Fruit fly (Drosophila melanogaster) whole organism, embryonic: Measurements from ENCODE around the gene Son.
A peak's percentile ranks its signal among the peaks of the same experiment; 100 is the strongest.

Experiments used
- B-H1 ChIP-seq: fragments of 200-800 bp; sonication (Bioruptor generic); IDR thresholded peaks from 3 replicates; pipeline ENCODE4 v1.3.6; 2022; ENCODE audit warnings: missing biosample characterization, missing genetic modification characterization
- CG11723 ChIP-seq: fragments of 200-800 bp; sonication (Bioruptor generic); optimal IDR thresholded peaks from 2 replicates; lab custom pipeline; 2017; ENCODE audit warnings: missing biosample characterization, mild to moderate bottlenecking, missing genetic modification characterization
- CG12104 ChIP-seq: fragments of 200-800 bp; sonication (Bioruptor generic); optimal IDR thresholded peaks from 3 replicates; lab custom pipeline; 2016; ENCODE audit warnings: missing biosample characterization, missing genetic modification characterization
- CG12299 ChIP-seq: fragments of 200-800 bp; sonication (Bioruptor generic); optimal IDR thresholded peaks from 2 replicates; lab custom pipeline; 2018; ENCODE audit warnings: missing biosample characterization, mild to moderate bottlenecking, missing genetic modification characterization
- CG18599 ChIP-seq: fragments of 200-800 bp; sonication (Bioruptor generic); optimal IDR thresholded peaks from 3 replicates; lab custom pipeline; 2017; ENCODE audit warnings: missing biosample characterization, missing genetic modification characterization, mild to moderate bottlenecking, moderate library complexity, missing genetic modification reagents
- CG34422 ChIP-seq: fragments of 200-800 bp; sonication (Bioruptor generic); IDR thresholded peaks from 3 replicates; pipeline ENCODE4 v1.3.6; 2022; ENCODE audit warnings: missing biosample characterization, missing genetic modification characterization
- CG43689 ChIP-seq: fragments of 200-800 bp; sonication (Bioruptor generic); IDR thresholded peaks from 2 replicates; pipeline ENCODE4 v1.3.6; 2022; ENCODE audit warnings: missing biosample characterization, missing genetic modification characterization
- CG4707 ChIP-seq: fragments of 200-800 bp; sonication (Bioruptor generic); optimal IDR thresholded peaks from 2 replicates; lab custom pipeline; 2018; ENCODE audit warnings: missing biosample characterization, mild to moderate bottlenecking, missing genetic modification characterization, moderate library complexity
- CG5953 ChIP-seq: fragments of 200-800 bp; sonication (Bioruptor generic); IDR thresholded peaks from 2 replicates; pipeline ENCODE4 v1.3.6; 2022; ENCODE audit warnings: missing biosample characterization, missing genetic modification characterization
- CG6654 ChIP-seq: fragments of 200-800 bp; sonication (Bioruptor generic); optimal IDR thresholded peaks from 2 replicates; lab custom pipeline; 2017; ENCODE audit warnings: missing biosample characterization, mild to moderate bottlenecking, missing genetic modification characterization
- CG7271 ChIP-seq: fragments of 200-800 bp; sonication (Bioruptor generic); optimal IDR thresholded peaks from 2 replicates; lab custom pipeline; 2018; ENCODE audit warnings: missing biosample characterization, mild to moderate bottlenecking, missing genetic modification characterization, moderate library complexity
- CG7928 ChIP-seq: fragments of 200-800 bp; sonication (Bioruptor generic); optimal IDR thresholded peaks from 2 replicates; lab custom pipeline; 2017; ENCODE audit warnings: missing biosample characterization, mild to moderate bottlenecking, missing genetic modification characterization
- CG8359 ChIP-seq: fragments of 200-800 bp; sonication (Bioruptor generic); optimal IDR thresholded peaks from 2 replicates; lab custom pipeline; 2017; ENCODE audit warnings: missing biosample characterization, mild to moderate bottlenecking, missing genetic modification characterization, borderline replicate concordance
- Dp ChIP-seq: fragments of 200-800 bp; sonication (Bioruptor generic); optimal IDR thresholded peaks from 2 replicates; lab custom pipeline; 2018; ENCODE audit warnings: missing biosample characterization, mild to moderate bottlenecking, missing genetic modification characterization, moderate library complexity
- Eip74EF ChIP-seq, 2 experiments: fragments of 200-800 bp in 1 of 2; fragments of >200 bp in 1 of 2; sonication (Bioruptor generic) in 1 of 2; optimal IDR thresholded peaks; 2 replicates each; lab custom pipeline; 2017 to 2019; ENCODE audit warnings: missing biosample characterization in 2 of 2, missing genetic modification characterization in 2 of 2, mild to moderate bottlenecking in 1 of 2, moderate library complexity in 1 of 2
- Fer1 ChIP-seq: fragments of 200-800 bp; sonication (Bioruptor generic); optimal IDR thresholded peaks from 2 replicates; lab custom pipeline; 2017; ENCODE audit warnings: missing biosample characterization, mild to moderate bottlenecking, missing genetic modification characterization
- Fer2 ChIP-seq: fragments of 200-800 bp; sonication (Bioruptor generic); optimal IDR thresholded peaks from 2 replicates; lab custom pipeline; 2018; ENCODE audit warnings: missing biosample characterization, mild to moderate bottlenecking, missing genetic modification characterization, moderate library complexity
- HLH54F ChIP-seq: fragments of 200-800 bp; sonication (Bioruptor generic); optimal IDR thresholded peaks from 3 replicates; lab custom pipeline; 2016; ENCODE audit warnings: missing biosample characterization, missing genetic modification characterization
- Hey ChIP-seq: fragments of 200-800 bp; sonication (Bioruptor generic); optimal IDR thresholded peaks from 3 replicates; lab custom pipeline; 2018; ENCODE audit warnings: missing biosample characterization, mild to moderate bottlenecking, missing genetic modification characterization
- Hr3 ChIP-seq: fragments of 200-800 bp; sonication (Bioruptor generic); optimal IDR thresholded peaks from 3 replicates; lab custom pipeline; 2016; ENCODE audit warnings: missing biosample characterization, missing genetic modification characterization
- MTF-1 ChIP-seq: fragments of 200-800 bp; sonication (Bioruptor generic); optimal IDR thresholded peaks from 2 replicates; lab custom pipeline; 2018; ENCODE audit warnings: missing biosample characterization, mild to moderate bottlenecking, missing genetic modification characterization, borderline replicate concordance
- Rx ChIP-seq: fragments of 200-800 bp; sonication (Bioruptor generic); IDR thresholded peaks from 2 replicates; pipeline ENCODE4 v1.3.6; 2022; ENCODE audit warnings: missing biosample characterization, missing genetic modification characterization
- Sin3A ChIP-seq: fragments of >200 bp; optimal IDR thresholded peaks from 2 replicates; lab custom pipeline; 2018
- Sox102F ChIP-seq: fragments of 200-800 bp; sonication (Bioruptor generic); optimal IDR thresholded peaks from 2 replicates; lab custom pipeline; 2018; ENCODE audit warnings: missing biosample characterization, mild to moderate bottlenecking, missing genetic modification characterization, moderate library complexity
- Trl ChIP-seq, 3 experiments: fragments of >200 bp in 2 of 3; fragments of 200-800 bp in 1 of 3; sonication (Bioruptor generic) in 1 of 3; optimal IDR thresholded peaks; 2 replicates in 1 of 3; 3 replicates in 2 of 3; lab custom pipeline; 2016 to 2017; ENCODE audit warnings: missing biosample characterization in 1 of 3, missing genetic modification characterization in 1 of 3
- amos ChIP-seq: fragments of 200-800 bp; sonication (Bioruptor generic); IDR thresholded peaks from 2 replicates; pipeline ENCODE4 v1.3.6; 2022; ENCODE audit warnings: missing biosample characterization, missing genetic modification characterization; ENCODE audit not compliant: partially characterized antibody
- bigmax ChIP-seq: fragments of 200-800 bp; sonication (Bioruptor generic); optimal IDR thresholded peaks from 2 replicates; lab custom pipeline; 2018; ENCODE audit warnings: missing biosample characterization, mild to moderate bottlenecking, missing genetic modification characterization
- cg ChIP-seq: fragments of 200-800 bp; sonication (Bioruptor generic); optimal IDR thresholded peaks from 3 replicates; lab custom pipeline; 2019; ENCODE audit warnings: missing biosample characterization, mild to moderate bottlenecking, missing genetic modification characterization, moderate library complexity
- chinmo ChIP-seq: fragments of 200-800 bp; sonication (Bioruptor generic); IDR thresholded peaks from 4 replicates; pipeline ENCODE4 v1.3.6; 2022; ENCODE audit warnings: missing biosample characterization, missing genetic modification characterization; ENCODE audit not compliant: partially characterized antibody
- crc ChIP-seq: fragments of 200-800 bp; sonication (Bioruptor generic); optimal IDR thresholded peaks from 2 replicates; lab custom pipeline; 2016; ENCODE audit warnings: missing biosample characterization, missing genetic modification characterization
- dimm ChIP-seq: fragments of 200-800 bp; sonication (Bioruptor generic); IDR thresholded peaks from 2 replicates; pipeline ENCODE4 v1.3.6; 2022; ENCODE audit warnings: missing biosample characterization, missing genetic modification characterization
- eyg ChIP-seq: fragments of 200-800 bp; sonication (Bioruptor generic); optimal IDR thresholded peaks from 3 replicates; lab custom pipeline; 2016; ENCODE audit warnings: missing biosample characterization, missing genetic modification characterization
- fru ChIP-seq: fragments of >200 bp; optimal IDR thresholded peaks from 2 replicates; lab custom pipeline; 2017
- gcm ChIP-seq: fragments of 200-800 bp; sonication (Bioruptor generic); optimal IDR thresholded peaks from 2 replicates; lab custom pipeline; 2019; ENCODE audit warnings: missing biosample characterization, mild to moderate bottlenecking, missing genetic modification characterization, moderate library complexity
- gro ChIP-seq: fragments of 200-800 bp; sonication (Bioruptor generic); optimal IDR thresholded peaks from 2 replicates; lab custom pipeline; 2016; ENCODE audit warnings: missing biosample characterization, missing genetic modification characterization
- hb ChIP-seq: fragments of 200-800 bp; sonication (Bioruptor generic); IDR thresholded peaks from 3 replicates; pipeline ENCODE4 v1.3.6; 2022; ENCODE audit warnings: missing biosample characterization, missing genetic modification characterization; ENCODE audit not compliant: partially characterized antibody
- jing ChIP-seq: fragments of 200-800 bp; sonication (Bioruptor generic); optimal IDR thresholded peaks from 2 replicates; lab custom pipeline; 2018; ENCODE audit warnings: missing biosample characterization, mild to moderate bottlenecking, missing genetic modification characterization
- klu ChIP-seq: fragments of 200-800 bp; sonication (Bioruptor generic); IDR thresholded peaks from 2 replicates; pipeline ENCODE4 v1.3.6; 2022; ENCODE audit warnings: missing biosample characterization, missing genetic modification characterization
- lilli ChIP-seq: fragments of 200-800 bp; sonication (Bioruptor generic); optimal IDR thresholded peaks from 3 replicates; lab custom pipeline; 2016; ENCODE audit warnings: missing biosample characterization, missing genetic modification characterization
- pb ChIP-seq: fragments of 200-800 bp; sonication (Bioruptor generic); optimal IDR thresholded peaks from 3 replicates; lab custom pipeline; 2016; ENCODE audit warnings: missing biosample characterization, missing genetic modification characterization
- pros ChIP-seq: fragments of 200-800 bp; sonication (Bioruptor generic); optimal IDR thresholded peaks from 3 replicates; lab custom pipeline; 2019; ENCODE audit warnings: missing biosample characterization, mild to moderate bottlenecking, missing genetic modification characterization, moderate library complexity
- pum ChIP-seq: fragments of 200-800 bp; sonication (Bioruptor generic); optimal IDR thresholded peaks from 2 replicates; lab custom pipeline; 2016; ENCODE audit warnings: missing biosample characterization, missing genetic modification characterization
- pzg ChIP-seq: fragments of 200-800 bp; sonication (Bioruptor generic); optimal IDR thresholded peaks from 3 replicates; lab custom pipeline; 2018; ENCODE audit warnings: missing biosample characterization, mild to moderate bottlenecking, missing genetic modification characterization, moderate library complexity
- ranshi ChIP-seq: fragments of 200-800 bp; sonication (Bioruptor generic); IDR thresholded peaks from 2 replicates; pipeline ENCODE4 v1.3.6; 2022; ENCODE audit warnings: missing biosample characterization, missing genetic modification characterization
- ro ChIP-seq: fragments of 200-800 bp; sonication (Bioruptor generic); IDR thresholded peaks from 2 replicates; pipeline ENCODE4 v1.3.6; 2022; ENCODE audit warnings: missing biosample characterization, missing genetic modification characterization
- slbo ChIP-seq: fragments of 200-800 bp; sonication (Bioruptor generic); IDR thresholded peaks from 2 replicates; pipeline ENCODE4 v1.3.6; 2022; ENCODE audit warnings: missing biosample characterization, missing genetic modification characterization
- ttk ChIP-seq: fragments of 200-800 bp; sonication (Bioruptor generic); IDR thresholded peaks from 2 replicates; pipeline ENCODE4 v2.1.2; 2022; ENCODE audit warnings: missing biosample characterization, missing genetic modification characterization
- twi ChIP-seq: fragments of 200-800 bp; optimal IDR thresholded peaks from 2 replicates; lab custom pipeline; 2019; ENCODE audit warnings: missing biosample characterization, mild to moderate bottlenecking, missing genetic modification characterization, moderate library complexity
- usp ChIP-seq: fragments of >200 bp; optimal IDR thresholded peaks from 2 replicates; lab custom pipeline; 2017; ENCODE audit warnings: missing biosample characterization, missing genetic modification characterization

Gene Son

dm6 chr3R:9572929-9573811 lies 4.7 kb upstream of the Son start (continued):
- TF ChIP-seq Fer1 (GFP tag; lab: Kevin White, UChicago) (peak; percentile 11), CG12104 (GFP tag; lab: Kevin White, UChicago) (peak; percentile 2), jing (GFP tag; lab: Kevin White, UChicago) (no peak), eyg (GFP tag; lab: Kevin White, UChicago) (no peak), B-H1 (GFP tag; lab: Robert Waterston, UW) (no peak), lilli (GFP tag; lab: Kevin White, UChicago) (no peak), Hey (tag; lab: Kevin White, UChicago) (no peak), fru (lab: Kevin White, UChicago) (no peak), CG11723 (GFP tag; lab: Kevin White, UChicago) (no peak), CG18599 (GFP tag; lab: Kevin White, UChicago) (peak; percentile 19), dimm (GFP tag; lab: Robert Waterston, UW) (no peak), CG34422 (GFP tag; lab: Robert Waterston, UW) (peak; percentile 63; the same call in 1 of the 3 replicates), gro (GFP tag; lab: Kevin White, UChicago) (no peak), chinmo (GFP tag; lab: Robert Waterston, UW) (peak; percentile 69; the same call in 2 of the 4 replicates), hb (GFP tag; lab: Robert Waterston, UW) (0 out of 3 replicates have a peak, but pooled peaks have one; percentile 39), ranshi (GFP tag; lab: Robert Waterston, UW) (no peak), pros (GFP tag; lab: Kevin White, UChicago) (no peak), cg (no peak), CG4707 (GFP tag; lab: Kevin White, UChicago) (peak; percentile 3), Eip74EF (GFP tag; optimal IDR thresholded peaks at IDR 0.05; lab: Kevin White, UChicago) (no peak), gcm (no peak), twi (tag; lab: Kevin White, UChicago) (no peak), MTF-1 (no peak), pum (GFP tag; lab: Kevin White, UChicago) (no peak), CG7928 (no peak), slbo (GFP tag; lab: Robert Waterston, UW) (peak; percentile 19), CG7271 (tag; lab: Kevin White, UChicago) (no peak), CG43689 (no peak), usp (no peak), ro (GFP tag; lab: Robert Waterston, UW) (no peak), Fer2 (no peak), CG8359 (GFP tag; lab: Kevin White, UChicago) (no peak), pb (GFP tag; lab: Kevin White, UChicago) (no peak), CG12299 (tag; lab: Kevin White, UChicago) (no peak), klu (GFP tag; lab: Robert Waterston, UW) (no peak), Dp (GFP tag; lab: Kevin White, UChicago) (no peak), crc (GFP tag; lab: Kevin White, UChicago) (no peak), CG5953 (GFP tag; lab: Robert Waterston, UW) (0 out of 2 replicates have a peak, but pooled peaks have one; percentile 26), Hr3 (GFP tag; lab: Kevin White, UChicago) (no peak), bigmax (GFP tag; lab: Kevin White, UChicago) (no peak), pzg (no peak), CG6654 (no peak), Sox102F (GFP tag; lab: Kevin White, UChicago) (no peak), Rx (GFP tag; lab: Robert Waterston, UW) (no peak), Sin3A (no peak), ttk (GFP tag; lab: Robert Waterston, UW) (0 out of 2 replicates have a peak, but pooled peaks have one; percentile 25), Trl (optimal IDR thresholded peaks at IDR 0.05; lab: Kevin White, UChicago) (peak; percentile 89 to 95), Trl (GFP tag; optimal IDR thresholded peaks at IDR 0.05; lab: Kevin White, UChicago) (no peak), HLH54F (GFP tag; lab: Kevin White, UChicago) (no peak), amos (peak; percentile 28; the same call in 1 of the 2 replicates)
